Fruit fly (Drosophila melanogaster) whole organism, pupa: Measurements from ENCODE around the gene ALiX.

Experiments
- CG10348 ChIP-seq: fragments of 200-800 bp; sonication (Bioruptor generic); IDR thresholded peaks from 2 replicates; pipeline ENCODE4 v1.3.6; 2022; ENCODE audit warnings: missing biosample characterization, missing genetic modification characterization
- CG12605 ChIP-seq: fragments of 200-800 bp; sonication (Bioruptor generic); IDR thresholded peaks from 2 replicates; pipeline ENCODE4 v1.3.6; 2022; ENCODE audit warnings: missing biosample characterization, missing genetic modification characterization
- CG13204 ChIP-seq: fragments of 200-800 bp; sonication (Bioruptor generic); optimal IDR thresholded peaks from 2 replicates; lab custom pipeline; 2018; ENCODE audit warnings: missing biosample characterization, mild to moderate bottlenecking, missing genetic modification characterization, moderate library complexity
- CG14655 ChIP-seq: fragments of 200-800 bp; sonication (Bioruptor generic); optimal IDR thresholded peaks from 3 replicates; lab custom pipeline; 2017; ENCODE audit warnings: mild to moderate bottlenecking, missing biosample characterization, missing genetic modification reagents, missing genetic modification characterization
- CG15710 ChIP-seq: fragments of 200-800 bp; sonication (Bioruptor generic); optimal IDR thresholded peaks from 2 replicates; lab custom pipeline; 2018; ENCODE audit warnings: missing biosample characterization, mild to moderate bottlenecking, missing genetic modification characterization, moderate library complexity
- CG17806 ChIP-seq: fragments of 200-800 bp; sonication (Bioruptor generic); optimal IDR thresholded peaks from 2 replicates; lab custom pipeline; 2018; ENCODE audit warnings: missing biosample characterization, mild to moderate bottlenecking, missing genetic modification characterization, moderate library complexity
- CG32121 ChIP-seq: fragments of 200-800 bp; sonication (Bioruptor generic); IDR thresholded peaks from 2 replicates; pipeline ENCODE4 v1.3.6; 2022; ENCODE audit warnings: missing biosample characterization, missing genetic modification characterization
- CG34367 ChIP-seq: fragments of 200-800 bp; sonication (Bioruptor generic); optimal IDR thresholded peaks from 2 replicates; lab custom pipeline; 2018; ENCODE audit warnings: missing biosample characterization, mild to moderate bottlenecking, missing genetic modification characterization
- CG4496 ChIP-seq: fragments of 200-800 bp; sonication (Bioruptor generic); IDR thresholded peaks from 3 replicates; pipeline ENCODE4 v1.3.6; 2022; ENCODE audit warnings: missing biosample characterization, missing genetic modification characterization
- CG8159 ChIP-seq: fragments of 200-800 bp; sonication (Bioruptor generic); optimal IDR thresholded peaks from 3 replicates; lab custom pipeline; 2018; ENCODE audit warnings: missing biosample characterization, mild to moderate bottlenecking, missing genetic modification characterization, moderate library complexity
- CG8301 ChIP-seq: fragments of 200-800 bp; sonication (Bioruptor generic); optimal IDR thresholded peaks from 2 replicates; lab custom pipeline; 2018; ENCODE audit warnings: missing biosample characterization, mild to moderate bottlenecking, missing genetic modification characterization
- CG9948 ChIP-seq: fragments of 200-800 bp; sonication (Bioruptor generic); optimal IDR thresholded peaks from 2 replicates; lab custom pipeline; 2018; ENCODE audit warnings: missing biosample characterization, mild to moderate bottlenecking, missing genetic modification characterization, moderate library complexity
- D1 ChIP-seq: fragments of 200-800 bp; sonication (Bioruptor generic); optimal IDR thresholded peaks from 2 replicates; lab custom pipeline; 2018; ENCODE audit warnings: missing biosample characterization, mild to moderate bottlenecking, missing genetic modification characterization, moderate library complexity
- EcR ChIP-seq: fragments of 200-800 bp; sonication (Bioruptor generic); optimal IDR thresholded peaks from 3 replicates; lab custom pipeline; 2019; ENCODE audit warnings: missing biosample characterization, missing genetic modification characterization, mild to moderate bottlenecking, moderate library complexity, missing genetic modification reagents
- Ets98B ChIP-seq: fragments of 200-800 bp; sonication (Bioruptor generic); IDR thresholded peaks from 2 replicates; pipeline ENCODE4 v1.3.6; 2022; ENCODE audit warnings: missing biosample characterization, missing genetic modification characterization
- Pif1A ChIP-seq: fragments of 200-800 bp; sonication (Bioruptor generic); optimal IDR thresholded peaks from 3 replicates; lab custom pipeline; 2016; ENCODE audit warnings: missing biosample characterization, missing genetic modification characterization
- Pif1B ChIP-seq: fragments of 200-800 bp; sonication (Bioruptor generic); optimal IDR thresholded peaks from 3 replicates; lab custom pipeline; 2016; ENCODE audit warnings: missing biosample characterization, missing genetic modification characterization
- Snoo ChIP-seq: fragments of 200-800 bp; sonication (Bioruptor generic); optimal IDR thresholded peaks from 3 replicates; lab custom pipeline; 2017; ENCODE audit warnings: missing biosample characterization, mild to moderate bottlenecking, missing genetic modification characterization, inconsistent platforms
- fd96Ca ChIP-seq: fragments of 200-800 bp; sonication (Bioruptor generic); IDR thresholded peaks from 3 replicates; pipeline ENCODE4 v1.3.6; 2022; ENCODE audit warnings: missing biosample characterization, missing genetic modification characterization
- gl ChIP-seq: fragments of 200-800 bp; sonication (Bioruptor generic); optimal IDR thresholded peaks from 2 replicates; lab custom pipeline; 2018; ENCODE audit warnings: missing biosample characterization, mild to moderate bottlenecking, missing genetic modification characterization
- rn ChIP-seq: fragments of 200-800 bp; sonication (Bioruptor generic); IDR thresholded peaks from 2 replicates; pipeline ENCODE4 v1.3.6; 2022; ENCODE audit warnings: missing biosample characterization, missing genetic modification characterization

The ALiX gene

dm6 chr3R:27660127-27660579, 39.8 kb downstream of the ALiX start, which contains the start of gene Mlc1:
TSS of gene Mlc1 (minus strand) at chr3R:27660177.
- TF ChIP-seq CG15710 (no peak), CG34367 (tag; lab: Kevin White, UChicago) (no peak), CG14655 (GFP tag; lab: Kevin White, UChicago) (no peak), Pif1A (GFP tag; lab: Kevin White, UChicago) (no peak), CG17806 (tag; lab: Kevin White, UChicago) (no peak), CG12605 (GFP tag; lab: Robert Waterston, UW) (no peak), CG32121 (GFP tag; lab: Robert Waterston, UW) (no peak), CG13204 (GFP tag; lab: Kevin White, UChicago) (no peak), CG9948 (no peak), Snoo (no peak), CG4496 (GFP tag; lab: Robert Waterston, UW) (no peak), D1 (tag; lab: Kevin White, UChicago) (no peak), CG8159 (tag; lab: Kevin White, UChicago) (no peak), CG8301 (no peak), Ets98B (GFP tag; lab: Robert Waterston, UW) (no peak), CG10348 (GFP tag; lab: Robert Waterston, UW) (no peak), EcR (GFP tag; lab: Kevin White, UChicago) (no peak), fd96Ca (GFP tag; lab: Robert Waterston, UW) (no peak), Pif1B (no peak), gl (tag; lab: Kevin White, UChicago) (no peak)
- TF ChIP-seq, all 21 proteins: peak for 0

dm6 chr3R:27656686-27657535, 43.0 kb downstream of the ALiX start, which contains the start of gene tau:
TSS of gene tau (minus strand) at chr3R:27656996.
- TF ChIP-seq EcR (GFP tag; lab: Kevin White, UChicago) (no peak), CG32121 (GFP tag; lab: Robert Waterston, UW) (peak; percentile 20; the same call in 1 of the 2 replicates), CG10348 (GFP tag; lab: Robert Waterston, UW) (no peak)

- no peak for TF ChIP-seq Pif1A (GFP tag; lab: Kevin White, UChicago)
- no peak for TF ChIP-seq rn
- peak; percentile 29 for TF ChIP-seq CG8159 (tag; lab: Kevin White, UChicago)
- peak; percentile 5 for TF ChIP-seq CG34367 (tag; lab: Kevin White, UChicago)
- TF ChIP-seq CG32121 (GFP tag; lab: Robert Waterston, UW): peak; percentile 59
- peak; percentile 46; the same call in 1 of the 3 replicates for TF ChIP-seq fd96Ca (GFP tag; lab: Robert Waterston, UW)
- TF ChIP-seq EcR (GFP tag; lab: Kevin White, UChicago): no peak
- TF ChIP-seq CG4496 (GFP tag; lab: Robert Waterston, UW): peak; percentile 60
- TF ChIP-seq CG14655 (GFP tag; lab: Kevin White, UChicago): peak; percentile 53
- no peak for TF ChIP-seq CG15710
- TF ChIP-seq CG10348 (GFP tag; lab: Robert Waterston, UW): no peak
- no peak for TF ChIP-seq gl (tag; lab: Kevin White, UChicago)
- TF ChIP-seq CG8301: peak; percentile 47
- TF ChIP-seq CG17806 (tag; lab: Kevin White, UChicago): no peak
- TF ChIP-seq D1 (tag; lab: Kevin White, UChicago): no peak
- TF ChIP-seq CG12605 (GFP tag; lab: Robert Waterston, UW): no peak
- no peak for TF ChIP-seq Pif1B
- no peak for TF ChIP-seq CG13204 (GFP tag; lab: Kevin White, UChicago)
- TF ChIP-seq Snoo: no peak
- no peak; the same call in 1 of the 2 replicates for TF ChIP-seq Ets98B (GFP tag; lab: Robert Waterston, UW)
- peak; percentile 36 for TF ChIP-seq CG9948
Observed at dm6 chr3R:27655109-27655508, 44.8 kb downstream of the ALiX start.

- TF ChIP-seq CG32121 (GFP tag; lab: Robert Waterston, UW): no peak
- TF ChIP-seq EcR (GFP tag; lab: Kevin White, UChicago): no peak
- no peak for TF ChIP-seq gl (tag; lab: Kevin White, UChicago)
- TF ChIP-seq fd96Ca (GFP tag; lab: Robert Waterston, UW): no peak
- no peak for TF ChIP-seq Pif1B
- TF ChIP-seq CG13204 (GFP tag; lab: Kevin White, UChicago): no peak
- TF ChIP-seq D1 (tag; lab: Kevin White, UChicago): no peak
- TF ChIP-seq CG8159 (tag; lab: Kevin White, UChicago): no peak
- TF ChIP-seq CG4496 (GFP tag; lab: Robert Waterston, UW): no peak
- no peak for TF ChIP-seq CG34367 (tag; lab: Kevin White, UChicago)
- TF ChIP-seq CG14655 (GFP tag; lab: Kevin White, UChicago): no peak
- TF ChIP-seq Snoo: no peak
Observed at dm6 chr3R:27652156-27652810, 47.6 kb downstream of the ALiX start, which contains the start of gene RpS10a. TSS of gene RpS10a (plus strand) at chr3R:27652760.

dm6 chr3R:27651710-27652109, 48.2 kb downstream of the ALiX start:
- TF ChIP-seq CG9948: no peak
- no peak for TF ChIP-seq fd96Ca (GFP tag; lab: Robert Waterston, UW)
- no peak for TF ChIP-seq CG17806 (tag; lab: Kevin White, UChicago)
- TF ChIP-seq Pif1A (GFP tag; lab: Kevin White, UChicago): no peak
- TF ChIP-seq CG15710: no peak
- TF ChIP-seq, all 21 proteins: peak for 0
